Fruit fly (Drosophila melanogaster) Kc167 (cell line): ENCODE measurements around the gene msb1l.

ENCODE experiments used
- Myc ChIP-seq: fragments of >200 bp; optimal IDR thresholded peaks from 2 replicates; lab custom pipeline; 2017; ENCODE audit warnings: missing external identifiers
- insv ChIP-seq: fragments of >200 bp; optimal IDR thresholded peaks from 3 replicates; lab custom pipeline; 2018; ENCODE audit warnings: missing external identifiers
- psq ChIP-seq: fragments of >200 bp; optimal IDR thresholded peaks from 2 replicates; lab custom pipeline; 2017; ENCODE audit warnings: missing external identifiers
- ttk ChIP-seq: sonication (Bioruptor generic); optimal IDR thresholded peaks from 2 replicates; lab custom pipeline; 2017; ENCODE audit warnings: missing external identifiers

DNA sequence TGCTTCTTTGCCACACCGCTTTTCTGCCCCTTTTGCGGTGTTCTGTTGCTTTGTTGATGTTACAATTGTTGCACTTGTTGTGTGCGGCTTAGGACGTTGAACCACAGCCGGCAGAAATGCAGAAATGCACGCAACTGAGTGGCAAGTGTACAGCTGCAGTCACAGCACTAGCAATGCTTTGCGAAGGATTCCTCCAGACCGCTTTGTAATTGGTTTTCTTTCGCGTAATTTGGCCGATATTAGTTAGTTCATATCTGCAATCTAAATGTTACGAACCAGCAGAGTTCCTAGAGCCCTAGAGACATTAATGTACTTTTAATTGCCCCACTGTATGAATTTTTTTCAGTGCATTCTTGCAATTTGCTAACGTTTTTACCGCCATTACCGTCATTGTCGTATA lies 3.1 kb upstream of the msb1l start:
- no peak for TF ChIP-seq Myc (lab: Kevin White, UChicago)
- no peak for TF ChIP-seq psq (lab: Kevin White, UChicago)
- no peak for TF ChIP-seq ttk (lab: Kevin White, UChicago)
- TF ChIP-seq insv, result no peak
